Worm (Caenorhabditis elegans) whole organism, mixed stage, embryonic: ENCODE results near the gene T26H5.10.

Experiments
- M03D4.4 ChIP-seq: sonication (generic microtip); optimal IDR thresholded peaks from 2 replicates; lab custom pipeline; 2017; ENCODE audit warnings: mild to moderate bottlenecking, missing genetic modification characterization, missing compliant biosample characterization
- bed-3 ChIP-seq: fragments of 200-800 bp; sonication (Bioruptor generic); optimal IDR thresholded peaks from 3 replicates; lab custom pipeline; 2018; ENCODE audit warnings: mild to moderate bottlenecking, missing genetic modification characterization, moderate library complexity, missing compliant biosample characterization
- blmp-1 ChIP-seq: fragments of 150-350 bp; optimal IDR thresholded peaks from 2 replicates; lab custom pipeline; 2014; ENCODE audit warnings: missing biosample characterization, missing genetic modification characterization
- ceh-39 ChIP-seq: fragments of 150-350 bp; optimal IDR thresholded peaks from 2 replicates; lab custom pipeline; 2014; ENCODE audit warnings: missing biosample characterization, missing genetic modification characterization
- ceh-83 ChIP-seq: fragments of 200-800 bp; sonication (Bioruptor generic); optimal IDR thresholded peaks from 2 replicates; lab custom pipeline; 2018; ENCODE audit warnings: mild to moderate bottlenecking, missing genetic modification characterization, missing compliant biosample characterization
- ces-1 ChIP-seq: fragments of 150-350 bp; optimal IDR thresholded peaks from 2 replicates; lab custom pipeline; 2014; ENCODE audit warnings: missing biosample characterization, missing genetic modification reagents, missing genetic modification characterization
- cnd-1 ChIP-seq: fragments of 200-800 bp; sonication (Bioruptor generic); optimal IDR thresholded peaks from 2 replicates; lab custom pipeline; 2018; ENCODE audit warnings: mild to moderate bottlenecking, missing genetic modification characterization, missing compliant biosample characterization
- drap-1 ChIP-seq: fragments of 200-800 bp; sonication (Bioruptor generic); optimal IDR thresholded peaks from 3 replicates; lab custom pipeline; 2018; ENCODE audit warnings: mild to moderate bottlenecking, missing genetic modification characterization, missing compliant biosample characterization
- elt-1 ChIP-seq: sonication (generic microtip); optimal IDR thresholded peaks from 2 replicates; lab custom pipeline; 2017; ENCODE audit warnings: missing genetic modification characterization, mild to moderate bottlenecking, missing compliant biosample characterization, antibody characterized with exemption, moderate library complexity, borderline replicate concordance; ENCODE audit not compliant: insufficient read depth
- elt-3 ChIP-seq: fragments of 150-350 bp; optimal IDR thresholded peaks from 2 replicates; lab custom pipeline; 2014; ENCODE audit warnings: missing biosample characterization, missing genetic modification characterization
- flh-1 ChIP-seq: fragments of 200-800 bp; sonication (Bioruptor generic); optimal IDR thresholded peaks from 2 replicates; lab custom pipeline; 2018; ENCODE audit warnings: mild to moderate bottlenecking, missing genetic modification characterization, moderate library complexity, missing compliant biosample characterization
- ham-2 ChIP-seq: fragments of 200-800 bp; sonication (Bioruptor generic); optimal IDR thresholded peaks from 2 replicates; lab custom pipeline; 2018; ENCODE audit warnings: mild to moderate bottlenecking, missing genetic modification characterization, missing compliant biosample characterization
- hlh-1 ChIP-seq: fragments of 150-350 bp; optimal IDR thresholded peaks from 2 replicates; lab custom pipeline; 2014; ENCODE audit warnings: missing biosample characterization, missing genetic modification reagents, missing genetic modification characterization
- lin-13 ChIP-seq: fragments of 150-350 bp; optimal IDR thresholded peaks from 2 replicates; lab custom pipeline; 2014; ENCODE audit warnings: missing biosample characterization, missing genetic modification characterization
- lin-32 ChIP-seq: fragments of 200-800 bp; sonication (Bioruptor generic); optimal IDR thresholded peaks from 2 replicates; lab custom pipeline; 2018; ENCODE audit warnings: mild to moderate bottlenecking, missing genetic modification characterization, missing compliant biosample characterization
- lsy-2 ChIP-seq: fragments of 150-350 bp; optimal IDR thresholded peaks from 2 replicates; lab custom pipeline; 2014; ENCODE audit warnings: missing biosample characterization, missing genetic modification characterization
- mab-5 ChIP-seq: fragments of 150-350 bp; optimal IDR thresholded peaks from 2 replicates; lab custom pipeline; 2014; ENCODE audit warnings: missing biosample characterization, missing genetic modification characterization
- mls-2 ChIP-seq: sonication (generic microtip); optimal IDR thresholded peaks from 2 replicates; lab custom pipeline; 2016; ENCODE audit warnings: mild to moderate bottlenecking, missing genetic modification characterization, moderate library complexity, missing compliant biosample characterization
- nhr-12 ChIP-seq: fragments of 150-350 bp; optimal IDR thresholded peaks from 2 replicates; lab custom pipeline; 2014; ENCODE audit warnings: missing biosample characterization, missing genetic modification characterization
- nhr-2 ChIP-seq: fragments of 150-350 bp; optimal IDR thresholded peaks from 2 replicates; lab custom pipeline; 2014; ENCODE audit warnings: missing biosample characterization, missing genetic modification characterization
- nhr-237 ChIP-seq: fragments of 150-350 bp; optimal IDR thresholded peaks from 2 replicates; lab custom pipeline; 2014; ENCODE audit warnings: missing biosample characterization, missing genetic modification characterization
- nhr-28 ChIP-seq: fragments of 150-350 bp; optimal IDR thresholded peaks from 2 replicates; lab custom pipeline; 2014; ENCODE audit warnings: missing biosample characterization, missing genetic modification characterization
- nhr-76 ChIP-seq: sonication (generic microtip); optimal IDR thresholded peaks from 2 replicates; lab custom pipeline; 2017; ENCODE audit warnings: missing biosample characterization, missing genetic modification characterization
- pha-4 ChIP-seq: fragments of 150-350 bp; optimal IDR thresholded peaks from 2 replicates; lab custom pipeline; 2018; ENCODE audit warnings: missing biosample characterization, missing genetic modification reagents, missing genetic modification characterization
- sem-2 ChIP-seq: fragments of 200-800 bp; sonication (Bioruptor generic); optimal IDR thresholded peaks from 2 replicates; lab custom pipeline; 2018; ENCODE audit warnings: mild to moderate bottlenecking, missing genetic modification characterization, missing compliant biosample characterization
- snpc-4 ChIP-seq: fragments of 150-350 bp; optimal IDR thresholded peaks from 2 replicates; lab custom pipeline; 2014; ENCODE audit warnings: missing biosample characterization, missing genetic modification characterization
- tbx-8 ChIP-seq: fragments of 200-800 bp; sonication (Bioruptor generic); optimal IDR thresholded peaks from 2 replicates; lab custom pipeline; 2018; ENCODE audit warnings: mild to moderate bottlenecking, missing genetic modification characterization, moderate library complexity, missing compliant biosample characterization
- unc-120 ChIP-seq: sonication (generic microtip); optimal IDR thresholded peaks from 2 replicates; lab custom pipeline; 2017; ENCODE audit warnings: missing genetic modification characterization, missing compliant biosample characterization; ENCODE audit not compliant: poor library complexity, severe bottlenecking
- unc-39 ChIP-seq: fragments of 150-350 bp; optimal IDR thresholded peaks from 2 replicates; lab custom pipeline; 2014; ENCODE audit warnings: missing biosample characterization, missing genetic modification characterization
- unc-62 ChIP-seq: fragments of 150-350 bp; optimal IDR thresholded peaks from 2 replicates; lab custom pipeline; 2014; ENCODE audit warnings: missing biosample characterization, missing genetic modification reagents, missing genetic modification characterization
- zip-8 ChIP-seq: fragments of 150-350 bp; optimal IDR thresholded peaks from 2 replicates; lab custom pipeline; 2014; ENCODE audit warnings: missing biosample characterization, missing genetic modification characterization
- ztf-11 ChIP-seq: fragments of 150-350 bp; optimal IDR thresholded peaks from 2 replicates; lab custom pipeline; 2014; ENCODE audit warnings: missing biosample characterization, missing genetic modification characterization

The T26H5.10 gene

ce11 chrV:15448865-15449264, 5.3 kb upstream of the T26H5.10 start, which contains the start of gene T26H5.14:
Gene T26H5.14, plus strand, starts transcription at chrV:15449165.
- no peak for TF ChIP-seq mls-2 (tag; lab: Kevin White, UChicago)
- no peak for TF ChIP-seq unc-62 (GFP tag; lab: Kevin White, UChicago)
- no peak for TF ChIP-seq flh-1 (GFP tag; lab: Kevin White, UChicago)
- TF ChIP-seq elt-1 (tag; lab: Kevin White, UChicago), result no peak
- TF ChIP-seq ceh-39, result no peak
- TF ChIP-seq mab-5 (tag; lab: Kevin White, UChicago), result no peak
- no peak for TF ChIP-seq nhr-12 (tag; lab: Kevin White, UChicago)
- TF ChIP-seq nhr-237 (tag; lab: Kevin White, UChicago), result no peak
- TF ChIP-seq ztf-11 (tag; lab: Kevin White, UChicago), result no peak
- TF ChIP-seq ham-2, result no peak
- no peak for TF ChIP-seq hlh-1
- TF ChIP-seq M03D4.4, result no peak
- no peak for TF ChIP-seq bed-3 (GFP tag; lab: Kevin White, UChicago)
- no peak for TF ChIP-seq ceh-83 (GFP tag; lab: Kevin White, UChicago)
- TF ChIP-seq unc-120, result no peak
- TF ChIP-seq snpc-4 (tag; lab: Kevin White, UChicago), result no peak
- TF ChIP-seq sem-2 (GFP tag; lab: Kevin White, UChicago), result no peak
- no peak for TF ChIP-seq blmp-1
- TF ChIP-seq pha-4 (tag; lab: Kevin White, UChicago), result no peak
- no peak for TF ChIP-seq elt-3 (tag; lab: Kevin White, UChicago)

- TF ChIP-seq unc-39 (no peak), cnd-1 (tag; lab: Kevin White, UChicago) (no peak), zip-8 (tag; lab: Kevin White, UChicago) (no peak), sem-2 (GFP tag; lab: Kevin White, UChicago) (no peak), unc-62 (GFP tag; lab: Kevin White, UChicago) (no peak), ceh-83 (GFP tag; lab: Kevin White, UChicago) (no peak), blmp-1 (no peak), M03D4.4 (no peak)
Observed at ce11 chrV:15448408-15448807, 4.8 kb upstream of the T26H5.10 start, which contains the start of gene T26H5.4. Gene T26H5.4, minus strand, starts transcription at chrV:15448701.

DNA sequence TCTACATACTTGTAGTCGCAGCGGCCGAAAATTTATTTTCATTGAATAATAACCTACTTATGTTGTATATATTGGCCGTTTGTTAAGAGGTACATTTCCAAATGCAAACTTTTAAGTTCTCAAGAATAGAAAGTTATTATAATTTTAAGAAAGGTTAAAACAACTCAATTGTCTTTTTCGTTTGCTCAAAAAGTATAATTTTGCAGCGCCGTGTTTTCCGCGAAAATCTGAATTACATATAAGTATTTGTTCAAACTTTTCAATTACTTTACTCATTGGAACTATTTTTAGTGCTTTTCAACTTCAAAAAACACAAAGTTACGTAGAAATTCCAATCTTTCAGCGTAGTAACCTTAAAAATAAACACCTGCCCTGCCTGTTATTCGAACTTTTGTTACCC, 1.8 kb upstream of the T26H5.10 start, which contains the start of gene srh-239:
Gene srh-239 (plus strand): TSS at position 301 of the 400 bp plus-strand sequence.
- no peak for TF ChIP-seq nhr-76 (tag; lab: Kevin White, UChicago)
- TF ChIP-seq drap-1 (GFP tag; lab: Kevin White, UChicago), result no peak
- no peak for TF ChIP-seq sem-2 (GFP tag; lab: Kevin White, UChicago)

DNA sequence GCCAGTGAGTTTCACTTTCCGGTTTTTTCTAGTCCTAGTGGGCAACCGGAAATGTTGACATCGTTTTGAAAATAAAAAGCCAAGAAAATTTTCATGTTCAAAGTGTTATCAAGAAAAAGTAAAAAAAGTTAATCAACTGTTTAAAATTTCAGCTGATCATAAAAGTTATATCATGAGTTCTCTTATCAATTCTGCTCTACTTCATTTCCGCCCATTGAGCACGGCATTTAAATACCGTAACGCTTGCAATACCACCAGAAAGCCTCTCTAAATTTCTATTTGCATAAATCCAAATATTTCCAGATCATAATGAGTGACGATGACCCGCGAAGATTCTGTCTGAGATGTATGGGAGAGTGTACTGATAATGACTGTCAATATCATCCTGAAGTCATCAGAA, 1.0 kb upstream of the T26H5.10 start, which contains the start of gene T26H5.9:
Gene T26H5.9 (plus strand): TSS at position 302 of the 400 bp plus-strand sequence.
- no peak for TF ChIP-seq unc-62 (GFP tag; lab: Kevin White, UChicago)
- TF ChIP-seq blmp-1, result no peak
- no peak for TF ChIP-seq nhr-2
- no peak for TF ChIP-seq nhr-28 (tag; lab: Kevin White, UChicago)
- TF ChIP-seq nhr-12 (tag; lab: Kevin White, UChicago), result no peak
- no peak for TF ChIP-seq mab-5 (tag; lab: Kevin White, UChicago)
- no peak for TF ChIP-seq ceh-39
- no peak for TF ChIP-seq elt-3 (tag; lab: Kevin White, UChicago)
- no peak for TF ChIP-seq lin-32 (GFP tag; lab: Kevin White, UChicago)
- TF ChIP-seq cnd-1 (tag; lab: Kevin White, UChicago), result no peak
- TF ChIP-seq elt-1 (tag; lab: Kevin White, UChicago), result no peak
- no peak for TF ChIP-seq ceh-83 (GFP tag; lab: Kevin White, UChicago)
- no peak for TF ChIP-seq ztf-11 (tag; lab: Kevin White, UChicago)
- TF ChIP-seq unc-39, result no peak
- no peak for TF ChIP-seq lin-13 (tag; lab: Kevin White, UChicago)

ce11 chrV:15444188-15444587, 580 bp upstream of the T26H5.10 start, which contains the start of gene T26H5.11:
Gene T26H5.11, minus strand, starts transcription at chrV:15444288.
- TF ChIP-seq nhr-28 (tag; lab: Kevin White, UChicago), result no peak
- no peak for TF ChIP-seq lin-13 (tag; lab: Kevin White, UChicago)
- no peak for TF ChIP-seq elt-1 (tag; lab: Kevin White, UChicago)
- no peak for TF ChIP-seq lsy-2 (tag; lab: Kevin White, UChicago)
- no peak for TF ChIP-seq tbx-8 (GFP tag; lab: Kevin White, UChicago)
- TF ChIP-seq mab-5 (tag; lab: Kevin White, UChicago), result no peak
- TF ChIP-seq unc-62 (GFP tag; lab: Kevin White, UChicago), result no peak
- TF ChIP-seq nhr-76 (tag; lab: Kevin White, UChicago), result no peak
- TF ChIP-seq pha-4 (tag; lab: Kevin White, UChicago), result no peak
- no peak for TF ChIP-seq unc-120
- no peak for TF ChIP-seq ztf-11 (tag; lab: Kevin White, UChicago)
- no peak for TF ChIP-seq hlh-1
- no peak for TF ChIP-seq ces-1 (GFP tag; lab: Kevin White, UChicago)
- no peak for TF ChIP-seq bed-3 (GFP tag; lab: Kevin White, UChicago)
- TF ChIP-seq drap-1 (GFP tag; lab: Kevin White, UChicago), result no peak
- TF ChIP-seq, all 35 proteins: peak for 0
